Worm (Caenorhabditis elegans): ENCODE measurements around the gene cpb-1.

Gene cpb-1

DNA sequence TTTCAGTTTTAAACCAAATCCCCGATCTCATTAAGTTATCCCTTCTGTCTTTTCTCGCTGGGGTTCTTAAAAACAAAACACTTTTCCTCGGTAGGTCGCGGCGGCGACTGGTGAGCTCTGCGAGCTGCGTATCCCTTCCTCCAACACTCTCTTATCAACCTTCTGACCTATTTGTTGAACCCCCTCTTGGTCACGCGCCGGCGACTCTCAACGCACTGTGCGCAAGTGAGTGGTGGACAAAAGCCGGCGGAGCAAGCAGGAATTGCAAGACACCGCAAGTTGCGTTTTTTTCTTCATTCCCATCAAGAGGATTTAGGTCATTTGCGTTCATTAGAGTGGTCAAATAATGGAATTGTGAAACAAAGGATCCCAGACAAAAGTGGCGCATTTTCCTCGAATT is 31.7 kb downstream of the cpb-1 start:
- TF ChIP-seq sptf-1 (tag; optimal IDR thresholded peaks at IDR 0.05), result no peak
- TF ChIP-seq skn-1 (tag; optimal IDR thresholded peaks at IDR 0.05), result no peak
- no peak for TF ChIP-seq fkh-8 (tag; optimal IDR thresholded peaks at IDR 0.05)
- TF ChIP-seq nhr-28 (tag; optimal IDR thresholded peaks at IDR 0.05), result no peak
- no peak for TF ChIP-seq nhr-11 (tag; optimal IDR thresholded peaks at IDR 0.05)
- TF ChIP-seq aly-2 (tag; optimal IDR thresholded peaks at IDR 0.05), result no peak
- TF ChIP-seq nhr-237 (tag; optimal IDR thresholded peaks at IDR 0.05), result no peak
- no peak for TF ChIP-seq mab-9 (GFP tag; IDR thresholded peaks at IDR 0.05)
- TF ChIP-seq C16A3.4 (tag; optimal IDR thresholded peaks at IDR 0.05), result no peak
- TF ChIP-seq lin-15B (tag; optimal IDR thresholded peaks at IDR 0.05), result no peak
- no peak for TF ChIP-seq nhr-12 (tag; optimal IDR thresholded peaks at IDR 0.05)
- no peak for TF ChIP-seq xbp-1 (tag; optimal IDR thresholded peaks at IDR 0.05)
- TF ChIP-seq sox-4 (tag; optimal IDR thresholded peaks at IDR 0.05), result no peak
- no peak for TF ChIP-seq nhr-20 (tag; optimal IDR thresholded peaks at IDR 0.05)
- TF ChIP-seq ceh-90 (tag; optimal IDR thresholded peaks at IDR 0.05), result no peak
- no peak for TF ChIP-seq elt-3 (tag; optimal IDR thresholded peaks at IDR 0.05)
- TF ChIP-seq dsc-1 (tag; optimal IDR thresholded peaks at IDR 0.05), result no peak
- TF ChIP-seq fkh-10 (GFP tag; optimal IDR thresholded peaks at IDR 0.05), result no peak
- no peak for TF ChIP-seq ets-5 (GFP tag; IDR thresholded peaks at IDR 0.05)
- TF ChIP-seq efl-1 (optimal IDR thresholded peaks at IDR 0.05), result peak; percentile 22 to 24
- TF ChIP-seq efl-1 (GFP tag; optimal IDR thresholded peaks at IDR 0.05 in 1 of 2), result peak; percentile 16 to 23
- TF ChIP-seq jun-1 (tag; optimal IDR thresholded peaks at IDR 0.05), result no peak
- TF ChIP-seq nhr-84 (tag; optimal IDR thresholded peaks at IDR 0.05), result no peak
- TF ChIP-seq mdl-1 (tag; optimal IDR thresholded peaks at IDR 0.05), result peak in 1 of 2 experiments; percentile 27
- TF ChIP-seq aha-1 (tag; optimal IDR thresholded peaks at IDR 0.05), result no peak
- no peak for TF ChIP-seq F16B12.6 (tag; optimal IDR thresholded peaks at IDR 0.05)
- no peak for TF ChIP-seq zip-4 (GFP tag; optimal IDR thresholded peaks at IDR 0.05)
- no peak for TF ChIP-seq lin-13 (GFP tag; optimal IDR thresholded peaks at IDR 0.05)
- no peak for TF ChIP-seq snpc-4 (tag; optimal IDR thresholded peaks at IDR 0.05)
- TF ChIP-seq elt-2 (tag; optimal IDR thresholded peaks at IDR 0.05), result no peak
- TF ChIP-seq blmp-1 (tag; optimal IDR thresholded peaks at IDR 0.05), result no peak
- no peak for TF ChIP-seq unc-30 (tag; optimal IDR thresholded peaks at IDR 0.05)
- no peak for TF ChIP-seq zag-1 (tag; optimal IDR thresholded peaks at IDR 0.05)
- TF ChIP-seq dpl-1 (GFP tag; optimal IDR thresholded peaks at IDR 0.05), result peak in 1 of 3 experiments; percentile 6
- no peak for TF ChIP-seq swsn-7 (tag; optimal IDR thresholded peaks at IDR 0.05)
- no peak for TF ChIP-seq grh-1 (GFP tag; IDR thresholded peaks at IDR 0.05)
- no peak for TF ChIP-seq ceh-63 (GFP tag; optimal IDR thresholded peaks at IDR 0.05)
- TF ChIP-seq hpl-2 (GFP tag; optimal IDR thresholded peaks at IDR 0.05), result no peak
- no peak for TF ChIP-seq nhr-90 (tag; optimal IDR thresholded peaks at IDR 0.05; ENCODE audit: poor library complexity)
- no peak for TF ChIP-seq lin-39 (tag; optimal IDR thresholded peaks at IDR 0.05)
- peak; percentile 43 for TF ChIP-seq unc-130 (tag; optimal IDR thresholded peaks at IDR 0.05)
- TF ChIP-seq hlh-17 (GFP tag; optimal IDR thresholded peaks at IDR 0.05; ENCODE audit: borderline replicate concordance), result no peak
- no peak for TF ChIP-seq unc-86 (tag; optimal IDR thresholded peaks at IDR 0.05)
- no peak for TF ChIP-seq sup-37 (GFP tag; optimal IDR thresholded peaks at IDR 0.05)
- TF ChIP-seq egl-13 (tag; optimal IDR thresholded peaks at IDR 0.05), result no peak
- TF ChIP-seq fkh-4 (tag; optimal IDR thresholded peaks at IDR 0.05; ENCODE audit: borderline replicate concordance), result no peak
- TF ChIP-seq unc-98 (GFP tag; IDR thresholded peaks at IDR 0.05), result no peak
- TF ChIP-seq rnt-1 (tag; optimal IDR thresholded peaks at IDR 0.05), result peak; percentile 60
- no peak for TF ChIP-seq nhr-47 (tag; optimal IDR thresholded peaks at IDR 0.05)
- no peak for TF ChIP-seq alr-1 (tag; optimal IDR thresholded peaks at IDR 0.05; ENCODE audit: borderline replicate concordance)
- no peak for TF ChIP-seq C34B4.2 (tag; optimal IDR thresholded peaks at IDR 0.05)
- no peak for TF ChIP-seq egl-27 (tag; optimal IDR thresholded peaks at IDR 0.05)
- TF ChIP-seq tbx-2 (tag; optimal IDR thresholded peaks at IDR 0.05), result peak; percentile 31
- no peak for TF ChIP-seq nhr-76 (tag; optimal IDR thresholded peaks at IDR 0.05)
- no peak for TF ChIP-seq mep-1 (tag; optimal IDR thresholded peaks at IDR 0.05)
